Worm (Caenorhabditis elegans): ENCODE data around the gene F35E8.10.
A peak's percentile ranks its signal among the peaks of the same experiment; 100 is the strongest.

The F35E8.10 gene

DNA sequence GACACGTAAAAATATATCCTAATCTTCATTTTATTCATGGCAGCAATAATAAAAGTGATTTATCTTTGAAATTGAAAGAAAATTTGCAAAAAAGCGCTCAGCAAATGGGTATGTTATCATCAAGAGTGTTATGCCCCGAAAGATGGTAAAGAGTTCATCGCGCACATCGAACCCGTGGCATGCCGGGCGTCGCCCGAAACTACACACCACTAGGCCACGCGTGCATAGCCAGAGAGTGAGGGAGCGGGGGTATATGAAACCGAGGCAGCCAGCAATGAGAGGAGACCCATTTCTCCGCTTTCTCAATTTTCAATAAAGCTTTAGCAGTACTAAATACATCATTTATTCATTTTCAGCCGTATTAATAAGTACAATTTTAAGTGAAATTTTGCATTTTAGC is 46.4 kb downstream of the F35E8.10 start (continued):
- TF ChIP-seq duxl-1 (tag; optimal IDR thresholded peaks at IDR 0.05; ENCODE audit: poor library complexity) (peak; percentile 90), madf-5 (GFP tag; IDR thresholded peaks at IDR 0.05) (peak; percentile 97 to 99), fkh-10 (GFP tag; optimal IDR thresholded peaks at IDR 0.05) (no peak), ceh-44 (GFP tag; IDR thresholded peaks at IDR 0.05) (peak; percentile 97), saeg-2 (GFP tag; IDR thresholded peaks at IDR 0.05) (peak; percentile 90), hmg-1.1 (GFP tag; IDR thresholded peaks at IDR 0.05) (peak; percentile 98), mes-2 (tag; optimal IDR thresholded peaks at IDR 0.05; ENCODE audit: poor library complexity, severe bottlenecking) (peak; percentile 94), Y5F2A.4 (GFP tag; optimal IDR thresholded peaks at IDR 0.05) (peak; percentile 93), ceh-28 (tag; optimal IDR thresholded peaks at IDR 0.05) (no peak), unc-39 (tag; optimal IDR thresholded peaks at IDR 0.05) (no peak), zip-11 (GFP tag; IDR thresholded peaks at IDR 0.05) (peak; percentile 85), unc-62 (GFP tag; optimal IDR thresholded peaks at IDR 0.05 in 1 of 2) (no peak), unc-62 (tag; optimal IDR thresholded peaks at IDR 0.05) (peak; percentile 54), snpc-4 (tag; optimal IDR thresholded peaks at IDR 0.05) (peak; percentile 10), daf-16 (GFP tag; optimal IDR thresholded peaks at IDR 0.05) (peak; percentile 75 to 97), daf-16 (tag; optimal IDR thresholded peaks at IDR 0.05) (peak; percentile 79), F44E2.7 (GFP tag; IDR thresholded peaks at IDR 0.05) (peak; percentile 99), nhr-111 (GFP tag; optimal IDR thresholded peaks at IDR 0.05) (peak; percentile 97), F37D6.2 (tag; optimal IDR thresholded peaks at IDR 0.05) (peak; percentile 59), nhr-76 (tag; optimal IDR thresholded peaks at IDR 0.05) (no peak), unc-130 (GFP tag; optimal IDR thresholded peaks at IDR 0.05) (peak; percentile 84), tra-1 (GFP tag; IDR thresholded peaks at IDR 0.05) (peak; percentile 96), zip-2 (tag; optimal IDR thresholded peaks at IDR 0.05) (peak; percentile 41), nhr-42 (GFP tag; IDR thresholded peaks at IDR 0.05) (peak; percentile 95), Y105C5A.15 (GFP tag; IDR thresholded peaks at IDR 0.05) (peak; percentile 97), hlh-11 (tag; optimal IDR thresholded peaks at IDR 0.05) (no peak), pha-4 (GFP tag; IDR thresholded peaks at IDR 0.05) (peak; percentile 97), pha-4 (tag; optimal IDR thresholded peaks at IDR 0.05) (no peak), lir-3 (tag; optimal IDR thresholded peaks at IDR 0.05) (peak; percentile 89), F26F4.8 (GFP tag; conservative IDR thresholded peaks at IDR 0.05) (peak; percentile 98)

- no peak for TF ChIP-seq spr-3 (GFP tag; optimal IDR thresholded peaks at IDR 0.05)
- no peak for TF ChIP-seq D1046.2 (GFP tag; IDR thresholded peaks at IDR 0.05)
- TF ChIP-seq Y75B8A.6 (GFP tag; IDR thresholded peaks at IDR 0.05): no peak
These were observed 47.9 kb downstream of the F35E8.10 start, which contains the start of gene str-56 for ce11 chrV:15872273-15872672. Gene str-56 (plus strand): TSS chrV:15872573.

DNA sequence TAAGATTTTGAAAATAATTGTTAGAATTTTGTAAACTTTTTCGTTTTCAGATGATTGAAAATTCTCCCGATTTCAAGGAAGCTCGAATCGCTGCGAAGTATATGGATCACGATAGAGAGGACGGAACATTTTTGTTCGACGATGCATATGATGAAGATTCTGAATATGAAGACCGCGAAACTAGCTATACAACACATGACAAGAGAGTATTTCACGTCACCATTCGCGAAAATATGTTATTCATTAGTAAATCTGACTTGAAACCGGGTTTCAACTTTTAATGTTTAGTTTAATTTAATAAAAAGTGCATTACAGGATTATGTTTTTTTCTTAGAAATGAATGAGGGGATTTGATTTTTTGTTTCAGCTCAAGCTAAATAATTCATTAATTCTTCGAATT is 49.8 kb downstream of the F35E8.10 start, which contains the start of gene str-57:
TSS of gene str-57 (plus strand) at position 301 of the 400 bp plus-strand sequence.
- TF ChIP-seq hlh-30 (tag; optimal IDR thresholded peaks at IDR 0.05; ENCODE audit: insufficient read depth) (no peak), mdt-29 (GFP tag; IDR thresholded peaks at IDR 0.05) (no peak), aha-1 (tag) (peak; percentile 18), hmg-1.1 (GFP tag; IDR thresholded peaks at IDR 0.05) (no peak), ceh-20 (GFP tag; IDR thresholded peaks at IDR 0.05) (no peak)

Measured in whole organism, L4 larva.